Fruit fly (Drosophila melanogaster) ovary, adult (tissue): Measurements from ENCODE around the gene AkhR.

ENCODE experiments used
- CG17801 ChIP-seq: fragments of 200-800 bp; optimal IDR thresholded peaks from 2 replicates; lab custom pipeline; 2019; ENCODE audit warnings: missing biosample characterization, mild to moderate bottlenecking, missing genetic modification characterization, moderate library complexity; ENCODE audit not compliant: partially characterized antibody

AkhR gene

dm6 chr2L:6708997-6709662 is 6.9 kb downstream of the AkhR start, which contains the start of gene Tsp:
Gene Tsp, minus strand, starts transcription at chr2L:6709086.
- TF ChIP-seq CG17801 (GFP tag; lab: Kevin White, UChicago) = no peak

dm6 chr2L:6706368-6706919 is 9.5 kb downstream of the AkhR start:
- TF ChIP-seq CG17801 (GFP tag; lab: Kevin White, UChicago) = no peak

- no peak for TF ChIP-seq CG17801 (GFP tag; lab: Kevin White, UChicago)
These were observed 10.9 kb downstream of the AkhR start for dm6 chr2L:6705081-6705480.

DNA sequence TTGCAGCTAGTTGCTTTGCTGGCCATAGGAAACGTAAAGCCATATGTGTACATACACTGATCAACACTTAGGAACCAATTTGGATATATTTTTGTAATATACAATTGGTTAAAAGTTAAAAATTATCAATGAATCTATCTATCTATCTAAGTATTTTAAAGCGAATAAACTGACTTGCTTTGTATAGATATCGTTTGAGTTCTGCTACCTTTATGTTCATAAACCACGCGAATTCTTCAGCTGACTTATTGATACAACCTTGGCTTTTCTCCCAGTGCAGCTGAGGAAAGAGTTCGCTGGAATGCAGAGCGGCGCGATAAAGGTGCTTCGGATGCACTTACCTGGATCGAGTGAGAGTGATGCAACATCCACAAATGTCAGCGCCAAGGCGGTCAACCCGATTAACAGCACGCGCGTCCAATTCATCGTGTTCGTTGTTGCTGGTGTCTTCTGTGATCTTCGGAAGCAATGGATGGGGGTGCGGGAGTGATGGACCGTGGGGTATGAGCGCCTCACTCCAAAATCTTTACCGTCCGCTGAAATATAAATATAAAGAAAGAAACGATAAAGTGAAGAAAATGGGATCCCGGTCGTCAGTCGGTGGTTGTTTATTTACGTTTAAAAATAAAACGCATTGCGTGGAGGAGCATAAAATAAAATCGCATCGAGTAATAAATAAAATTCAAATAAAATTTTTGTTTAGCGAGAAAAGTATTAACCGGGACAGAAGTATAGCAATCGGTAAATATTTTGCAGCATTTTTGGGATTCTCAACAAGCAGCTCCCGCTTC is 14.4 kb downstream of the AkhR start:
- no peak for TF ChIP-seq CG17801 (GFP tag; lab: Kevin White, UChicago)

- no peak for TF ChIP-seq CG17801 (GFP tag; lab: Kevin White, UChicago)
These were observed 15.2 kb downstream of the AkhR start for dm6 chr2L:6700742-6701141.

dm6 chr2L:6698387-6698786 is 17.6 kb downstream of the AkhR start:
- TF ChIP-seq CG17801 (GFP tag; lab: Kevin White, UChicago) = no peak

DNA sequence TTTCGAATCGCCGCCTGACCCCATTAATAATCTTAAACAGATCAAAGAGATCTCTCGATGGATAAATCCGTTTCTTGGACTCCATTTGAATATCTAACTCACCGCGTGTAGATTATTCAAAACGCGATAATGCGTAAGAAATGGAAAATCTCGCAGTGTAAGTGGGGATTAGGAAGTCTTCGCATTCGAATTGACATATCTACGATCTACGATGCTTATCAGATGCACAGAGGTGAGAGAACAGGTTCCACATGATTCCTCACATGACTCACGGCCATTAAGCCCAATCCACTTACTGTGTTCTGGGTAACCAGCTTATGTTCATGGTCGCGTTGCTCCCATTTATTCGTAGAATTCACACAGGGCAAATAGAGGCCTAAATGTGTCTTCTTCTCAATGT is 19.8 kb downstream of the AkhR start:
- TF ChIP-seq CG17801 (GFP tag; lab: Kevin White, UChicago) = no peak

DNA sequence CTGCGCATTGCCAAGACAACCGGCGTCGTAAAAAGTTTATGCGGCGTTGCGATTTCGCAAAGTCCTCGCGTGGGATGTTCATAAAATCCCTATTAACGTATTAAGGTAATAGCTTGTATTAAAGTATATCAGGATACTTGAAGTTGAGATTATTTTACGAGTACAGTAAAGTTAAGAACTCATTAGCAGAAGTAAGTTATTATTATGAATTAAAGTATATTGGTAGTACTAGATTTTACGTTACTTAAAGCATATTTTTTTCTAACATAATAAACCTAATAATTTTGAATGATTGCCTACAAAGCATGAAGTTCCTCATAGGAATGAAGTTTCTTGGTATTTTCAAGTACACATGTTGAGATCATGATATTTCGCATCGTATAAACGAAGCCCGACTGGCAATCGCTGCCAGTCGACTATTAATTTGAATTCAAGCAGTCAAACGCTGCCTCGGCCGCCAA is 22.2 kb downstream of the AkhR start:
- TF ChIP-seq CG17801 (GFP tag; lab: Kevin White, UChicago) = no peak

- TF ChIP-seq CG17801 (GFP tag; lab: Kevin White, UChicago) = no peak
These were observed 23.9 kb downstream of the AkhR start for dm6 chr2L:6692048-6692447.

DNA sequence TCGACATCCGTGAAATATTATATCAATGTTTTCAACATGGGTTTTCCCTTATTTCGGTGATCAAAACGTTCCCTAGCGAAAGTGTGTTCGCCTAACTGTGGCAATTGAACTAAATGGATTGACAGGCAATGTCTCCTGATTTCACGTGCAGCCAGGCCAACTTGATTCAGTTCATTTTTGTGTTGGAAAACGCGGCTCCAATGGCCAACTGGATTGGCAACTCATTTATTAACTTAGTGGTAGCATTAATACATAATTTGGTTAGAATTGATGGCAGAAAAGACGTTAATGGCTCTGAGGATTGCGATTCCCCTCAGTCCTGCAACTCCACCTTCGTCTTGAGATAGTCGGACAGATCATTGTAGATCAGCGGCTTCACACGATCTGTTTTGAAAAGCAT is 29.4 kb downstream of the AkhR start, which contains the start of gene CG11327:
CG11327 (minus strand) TSS at position 101 of the 400 bp plus-strand sequence.
- TF ChIP-seq CG17801 (GFP tag; lab: Kevin White, UChicago) = no peak

DNA sequence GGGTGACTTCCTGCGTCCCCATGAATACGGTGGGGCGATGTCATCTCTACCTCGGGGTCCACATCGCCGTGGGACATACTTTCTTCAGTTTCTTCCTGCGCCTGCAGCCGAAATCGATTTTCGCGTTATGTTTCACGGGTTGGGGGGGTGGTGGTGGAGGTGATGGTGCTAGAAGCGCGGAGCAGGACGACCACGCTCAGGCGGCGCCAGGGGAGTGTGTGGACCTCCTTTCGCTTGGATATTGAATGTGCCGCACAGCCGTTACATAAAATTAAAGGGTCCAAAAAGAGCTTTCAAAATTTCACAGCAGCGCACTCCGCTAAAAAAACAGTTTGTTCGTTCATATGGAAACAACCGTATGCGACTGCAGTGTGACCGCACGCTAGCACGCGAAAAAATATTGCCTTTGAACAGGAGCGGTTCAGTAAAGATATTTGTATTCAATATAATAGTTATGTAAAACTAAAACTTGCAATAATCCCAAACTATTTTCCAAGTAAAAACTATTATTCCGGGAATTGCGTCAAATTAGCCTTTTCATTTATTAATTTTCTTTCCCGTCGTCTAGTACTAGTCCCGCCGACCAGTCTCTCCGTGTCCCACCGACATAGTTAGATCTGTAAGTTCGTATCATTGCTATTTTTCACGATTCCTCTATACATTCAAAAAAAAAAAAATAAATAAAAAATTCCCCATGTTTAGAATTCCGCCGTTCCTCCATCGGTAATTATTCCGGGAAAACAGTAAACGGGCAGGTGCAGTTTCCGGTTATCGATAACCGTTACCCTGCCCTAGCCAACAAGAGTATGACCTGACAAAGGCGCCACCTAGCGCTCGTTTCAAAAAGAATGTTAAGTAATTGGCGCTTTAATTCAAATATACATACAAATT is 31.7 kb downstream of the AkhR start, which contains the start of gene Nhe3:
Nhe3 (minus strand) TSS at position 373 of the 891 bp plus-strand sequence.
- peak; percentile 70 for TF ChIP-seq CG17801 (GFP tag; lab: Kevin White, UChicago)

DNA sequence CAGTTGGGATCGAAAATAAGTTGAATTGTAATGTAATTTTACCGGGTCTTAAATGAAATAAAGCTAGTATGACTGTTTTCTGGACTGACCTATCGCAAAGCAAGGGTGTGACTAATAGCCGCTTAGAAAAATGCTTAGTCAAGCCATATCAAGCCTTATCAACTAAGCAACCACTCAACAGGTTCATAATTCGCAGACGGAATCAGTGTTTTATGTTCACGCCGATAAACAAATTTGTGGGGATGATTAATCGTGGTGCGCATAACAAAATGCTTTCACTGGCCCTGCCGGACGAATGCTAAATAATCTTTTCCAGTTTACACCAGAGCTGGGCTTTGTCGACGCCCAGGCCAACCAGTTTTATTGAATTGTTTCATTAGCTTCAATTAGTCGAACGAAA is 33.1 kb downstream of the AkhR start:
- no peak for TF ChIP-seq CG17801 (GFP tag; lab: Kevin White, UChicago)

dm6 chr2L:6677453-6677852 is 38.5 kb downstream of the AkhR start, which contains the start of gene Nse1:
Gene Nse1, minus strand, starts transcription at chr2L:6677625.
- no peak for TF ChIP-seq CG17801 (GFP tag; lab: Kevin White, UChicago)

DNA sequence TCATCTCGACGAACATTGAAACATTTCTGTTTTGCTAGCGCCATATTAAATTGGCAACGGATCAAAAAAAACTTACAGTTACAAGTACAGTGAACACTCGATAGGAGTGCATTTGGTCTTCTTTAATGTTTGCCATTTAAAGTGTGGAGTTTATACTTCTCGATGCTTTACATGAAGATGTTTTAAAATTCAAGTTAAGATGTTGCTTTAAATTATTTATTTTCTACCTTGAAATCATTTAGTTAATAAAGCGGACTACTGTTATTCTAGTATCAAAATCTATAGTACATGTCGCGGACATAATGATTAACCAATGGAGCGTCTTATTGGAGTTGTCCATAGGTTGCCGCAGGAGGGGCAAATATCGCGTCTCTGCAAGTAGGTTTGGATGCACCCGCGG is 39.5 kb downstream of the AkhR start, which contains the start of gene cort:
cort (minus strand) TSS at position 101 of the 400 bp plus-strand sequence.
- peak; percentile 3 for TF ChIP-seq CG17801 (GFP tag; lab: Kevin White, UChicago)
